Worm (Caenorhabditis elegans): Measurements from ENCODE around the gene pqn-65.

pqn-65 gene

DNA sequence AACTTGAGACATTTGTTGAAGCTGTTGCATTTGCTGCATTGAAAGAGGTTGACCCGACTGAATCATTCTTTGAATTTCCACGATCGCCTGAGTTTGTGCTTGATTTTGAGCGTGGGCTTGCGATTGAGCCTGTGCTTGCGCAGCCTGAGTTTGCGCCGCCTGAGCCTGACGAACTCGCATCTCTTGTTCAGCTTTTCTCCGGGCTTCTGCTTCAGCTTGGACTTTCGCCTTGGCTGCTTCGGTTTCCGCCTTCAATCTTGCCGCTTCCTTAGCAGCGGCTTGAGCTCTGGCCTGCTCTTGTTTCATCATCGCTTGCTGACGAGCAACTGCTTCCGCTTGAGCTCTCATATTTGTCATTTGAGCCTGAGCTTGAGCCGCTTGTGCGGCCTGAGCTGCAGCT is 22.0 kb downstream of the pqn-65 start:
- TF ChIP-seq set-16 (GFP tag; IDR thresholded peaks at IDR 0.05) (peak; percentile 81), ces-1 (GFP tag; optimal IDR thresholded peaks at IDR 0.05) (no peak)

DNA sequence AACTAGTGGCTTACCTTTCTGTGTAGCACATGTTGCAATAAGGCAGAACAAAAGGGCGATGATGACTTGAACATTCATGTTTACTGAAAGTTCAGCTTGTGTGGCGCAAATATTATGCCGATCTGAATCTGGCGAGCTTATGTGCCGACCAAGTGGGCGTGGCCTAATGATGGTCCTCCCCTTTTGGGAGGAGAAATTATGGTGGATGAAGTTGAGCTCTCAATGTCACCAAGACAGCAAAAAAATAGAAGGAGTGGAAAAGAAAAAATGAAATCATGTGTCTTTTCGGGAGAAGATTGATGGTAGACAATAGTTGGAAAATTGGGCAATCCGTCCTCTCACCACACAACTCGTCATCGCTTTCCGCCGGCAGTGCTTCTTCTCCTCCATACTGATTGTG is 27.2 kb downstream of the pqn-65 start, which contains the start of gene flp-12:
flp-12 (minus strand) TSS at position 101 of the 400 bp plus-strand sequence.
- TF ChIP-seq dmd-9 (GFP tag; IDR thresholded peaks at IDR 0.05) (no peak), pqm-1 (tag; optimal IDR thresholded peaks at IDR 0.05) (no peak), F37D6.2 (tag; optimal IDR thresholded peaks at IDR 0.05) (no peak), daf-8 (GFP tag; IDR thresholded peaks at IDR 0.05) (no peak), hlh-11 (tag; optimal IDR thresholded peaks at IDR 0.05) (no peak), Y5F2A.4 (GFP tag; optimal IDR thresholded peaks at IDR 0.05) (no peak), zag-1 (tag; optimal IDR thresholded peaks at IDR 0.05) (no peak), hmg-1.1 (GFP tag; IDR thresholded peaks at IDR 0.05) (no peak), nhr-48 (tag; optimal IDR thresholded peaks at IDR 0.05) (no peak), saeg-2 (GFP tag; IDR thresholded peaks at IDR 0.05) (no peak), D1046.2 (GFP tag; IDR thresholded peaks at IDR 0.05) (no peak), zip-2 (tag; optimal IDR thresholded peaks at IDR 0.05) (no peak)

- TF ChIP-seq zip-2 (tag; optimal IDR thresholded peaks at IDR 0.05) (no peak), daf-16 (GFP tag; optimal IDR thresholded peaks at IDR 0.05) (no peak), daf-16 (tag; optimal IDR thresholded peaks at IDR 0.05) (peak; percentile 69), unc-39 (tag; optimal IDR thresholded peaks at IDR 0.05) (no peak)
These were observed 31.0 kb downstream of the pqn-65 start, which contains the start of gene lnp-1 for ce11 chrX:4588462-4588861. lnp-1 (plus strand) TSS chrX:4588762.

- TF ChIP-seq dpl-1 (GFP tag; optimal IDR thresholded peaks at IDR 0.05) (peak; percentile 64), hlh-30 (tag; optimal IDR thresholded peaks at IDR 0.05; ENCODE audit: insufficient read depth) (peak; percentile 1), rbr-2 (tag; optimal IDR thresholded peaks at IDR 0.05) (peak; percentile 65), aha-1 (tag) (peak; percentile 17), lin-13 (GFP tag; optimal IDR thresholded peaks at IDR 0.05) (peak; percentile 4), ama-1 (optimal IDR thresholded peaks at IDR 0.05) (no peak), snpc-4 (tag; optimal IDR thresholded peaks at IDR 0.05) (no peak), ces-1 (GFP tag; optimal IDR thresholded peaks at IDR 0.05) (no peak), nhr-28 (tag; optimal IDR thresholded peaks at IDR 0.05) (peak; percentile 35), mes-2 (tag; optimal IDR thresholded peaks at IDR 0.05; ENCODE audit: poor library complexity, severe bottlenecking) (peak; percentile 62), hmg-1.1 (GFP tag; IDR thresholded peaks at IDR 0.05) (peak; percentile 62; the same call in 1 of the 2 replicates), unc-39 (tag; optimal IDR thresholded peaks at IDR 0.05) (no peak), nhr-25 (tag; optimal IDR thresholded peaks at IDR 0.05; ENCODE audit: borderline replicate concordance, insufficient read depth) (no peak), pha-4 (GFP tag; IDR thresholded peaks at IDR 0.05) (no peak), pha-4 (tag; optimal IDR thresholded peaks at IDR 0.05) (no peak), mep-1 (tag; optimal IDR thresholded peaks at IDR 0.05) (peak; percentile 77), dmd-6 (GFP tag; IDR thresholded peaks at IDR 0.05) (peak; percentile 31; the same call in 1 of the 2 replicates), zip-2 (tag; optimal IDR thresholded peaks at IDR 0.05) (no peak), hlh-11 (tag; optimal IDR thresholded peaks at IDR 0.05) (peak; percentile 43), daf-16 (GFP tag; optimal IDR thresholded peaks at IDR 0.05) (no peak), daf-16 (tag; optimal IDR thresholded peaks at IDR 0.05) (peak; percentile 18), mxl-3 (GFP tag; optimal IDR thresholded peaks at IDR 0.05) (peak; percentile 54), dve-1 (tag; optimal IDR thresholded peaks at IDR 0.05; ENCODE audit: insufficient read depth) (peak; percentile 43)
These were observed 31.5 kb downstream of the pqn-65 start for ce11 chrX:4587934-4588333.

ce11 chrX:4586617-4587016 is 32.8 kb downstream of the pqn-65 start, which contains the start of gene C05E11.2:
C05E11.2 (plus strand) TSS chrX:4586917.
- TF ChIP-seq madf-5 (GFP tag; IDR thresholded peaks at IDR 0.05): no peak
- TF ChIP-seq sdz-12 (GFP tag; optimal IDR thresholded peaks at IDR 0.05): no peak
- TF ChIP-seq nhr-6 (tag; optimal IDR thresholded peaks at IDR 0.05): no peak
- no peak for TF ChIP-seq rbr-2 (tag; optimal IDR thresholded peaks at IDR 0.05)
- TF ChIP-seq unc-130 (GFP tag; optimal IDR thresholded peaks at IDR 0.05): no peak
- no peak for TF ChIP-seq egl-43 (GFP tag; IDR thresholded peaks at IDR 0.05)
- TF ChIP-seq nhr-11 (tag; optimal IDR thresholded peaks at IDR 0.05): no peak
- no peak for TF ChIP-seq hmg-1.1 (GFP tag; IDR thresholded peaks at IDR 0.05)
- no peak for TF ChIP-seq nhr-41 (GFP tag; IDR thresholded peaks at IDR 0.05)
- TF ChIP-seq jun-1 (tag; optimal IDR thresholded peaks at IDR 0.05): no peak
- no peak for TF ChIP-seq fkh-10 (GFP tag; optimal IDR thresholded peaks at IDR 0.05)
- no peak for TF ChIP-seq zip-2 (tag; optimal IDR thresholded peaks at IDR 0.05)
- no peak for TF ChIP-seq lin-29 (GFP tag; IDR thresholded peaks at IDR 0.05)
- TF ChIP-seq lin-1 (GFP tag; IDR thresholded peaks at IDR 0.05): no peak
- no peak for TF ChIP-seq ceh-82 (tag; optimal IDR thresholded peaks at IDR 0.05)
- no peak for TF ChIP-seq saeg-2 (GFP tag; IDR thresholded peaks at IDR 0.05)
- TF ChIP-seq nhr-10 (tag; optimal IDR thresholded peaks at IDR 0.05): no peak
